Worm (Caenorhabditis elegans) whole organism, L3 larva: ENCODE results near the gene ZC395.4.

Source experiments
- R02D3.7 ChIP-seq: fragments of 150-350 bp; optimal IDR thresholded peaks from 2 replicates; lab custom pipeline; 2014; ENCODE audit warnings: missing biosample characterization, missing genetic modification characterization
- ZK546.5 ChIP-seq: sonication (generic microtip); optimal IDR thresholded peaks from 2 replicates; lab custom pipeline; 2017; ENCODE audit warnings: missing biosample characterization, missing genetic modification characterization
- aly-2 ChIP-seq: fragments of 150-350 bp; optimal IDR thresholded peaks from 2 replicates; lab custom pipeline; 2014; ENCODE audit warnings: missing biosample characterization, missing genetic modification characterization
- ama-1 ChIP-seq: fragments of 150-350 bp; optimal IDR thresholded peaks from 2 replicates; lab custom pipeline; 2018
- ceh-16 ChIP-seq: sonication (generic microtip); optimal IDR thresholded peaks from 2 replicates; lab custom pipeline; 2017; ENCODE audit warnings: missing biosample characterization, missing genetic modification characterization
- ceh-28 ChIP-seq: fragments of 150-350 bp; optimal IDR thresholded peaks from 2 replicates; lab custom pipeline; 2014; ENCODE audit warnings: missing biosample characterization, missing genetic modification reagents, missing genetic modification characterization
- ceh-82 ChIP-seq: fragments of 150-350 bp; optimal IDR thresholded peaks from 2 replicates; lab custom pipeline; 2014; ENCODE audit warnings: missing biosample characterization, missing genetic modification characterization
- ceh-9 ChIP-seq: sonication (generic microtip); optimal IDR thresholded peaks from 2 replicates; lab custom pipeline; 2018; ENCODE audit warnings: missing biosample characterization, missing genetic modification characterization
- daf-12 ChIP-seq: fragments of 150-350 bp; optimal IDR thresholded peaks from 2 replicates; lab custom pipeline; 2014; ENCODE audit warnings: missing biosample characterization, missing genetic modification reagents, missing genetic modification characterization
- egl-27 ChIP-seq: sonication (generic microtip); optimal IDR thresholded peaks from 4 replicates; lab custom pipeline; 2017; ENCODE audit warnings: missing biosample characterization, missing genetic modification reagents, missing genetic modification characterization
- egl-5 ChIP-seq: fragments of 150-350 bp; optimal IDR thresholded peaks from 2 replicates; lab custom pipeline; 2017; ENCODE audit warnings: missing biosample characterization, missing genetic modification reagents, missing genetic modification characterization, inconsistent platforms
- elt-1 ChIP-seq: fragments of 150-350 bp; optimal IDR thresholded peaks from 2 replicates; lab custom pipeline; 2014; ENCODE audit warnings: missing biosample characterization, missing genetic modification characterization
- elt-2 ChIP-seq: sonication (generic microtip); optimal IDR thresholded peaks from 2 replicates; lab custom pipeline; 2016; ENCODE audit warnings: missing genetic modification reagents, mild to moderate bottlenecking, missing genetic modification characterization, missing compliant biosample characterization
- elt-3 ChIP-seq, 3 experiments: fragments of 150-350 bp in 1 of 3; sonication (generic microtip) in 2 of 3; optimal IDR thresholded peaks; 2 replicates in 2 of 3; 4 replicates in 1 of 3; lab custom pipeline; 2014 to 2017; ENCODE audit warnings: missing biosample characterization in 3 of 3, missing genetic modification characterization in 3 of 3
- eor-1 ChIP-seq, 2 experiments: fragments of 150-350 bp; optimal IDR thresholded peaks; 2 replicates each; lab custom pipeline; 2014 to 2018; ENCODE audit warnings: missing biosample characterization in 2 of 2, missing genetic modification characterization in 2 of 2
- fkh-10 ChIP-seq: sonication (generic microtip); optimal IDR thresholded peaks from 2 replicates; lab custom pipeline; 2017; ENCODE audit warnings: missing biosample characterization, missing genetic modification reagents, missing genetic modification characterization
- fkh-2 ChIP-seq: fragments of 150-350 bp; optimal IDR thresholded peaks from 2 replicates; lab custom pipeline; 2014; ENCODE audit warnings: missing biosample characterization, missing genetic modification reagents, missing genetic modification characterization
- fos-1 ChIP-seq: fragments of 150-350 bp; optimal IDR thresholded peaks from 2 replicates; lab custom pipeline; 2014; ENCODE audit warnings: missing biosample characterization, missing genetic modification characterization
- hmg-11 ChIP-seq: sonication (generic microtip); optimal IDR thresholded peaks from 2 replicates; lab custom pipeline; 2016; ENCODE audit warnings: missing genetic modification characterization, missing compliant biosample characterization
- jun-1 ChIP-seq: fragments of 150-350 bp; optimal IDR thresholded peaks from 2 replicates; lab custom pipeline; 2014; ENCODE audit warnings: missing biosample characterization, missing genetic modification reagents, missing genetic modification characterization
- lin-15B ChIP-seq: fragments of 150-350 bp; optimal IDR thresholded peaks from 2 replicates; lab custom pipeline; 2014; ENCODE audit warnings: missing biosample characterization, missing genetic modification characterization
- lin-39 ChIP-seq: fragments of 150-350 bp; optimal IDR thresholded peaks from 2 replicates; lab custom pipeline; 2018; ENCODE audit warnings: missing biosample characterization, missing genetic modification reagents, missing genetic modification characterization
- lsy-12 ChIP-seq: sonication (generic microtip); optimal IDR thresholded peaks from 2 replicates; lab custom pipeline; 2016; ENCODE audit warnings: mild to moderate bottlenecking, missing genetic modification characterization, missing compliant biosample characterization
- mdl-1 ChIP-seq: fragments of 150-350 bp; optimal IDR thresholded peaks from 2 replicates; lab custom pipeline; 2014; ENCODE audit warnings: missing biosample characterization, missing genetic modification characterization
- mml-1 ChIP-seq: fragments of 150-350 bp; sonication (generic microtip); optimal IDR thresholded peaks from 3 replicates; lab custom pipeline; 2014; ENCODE audit warnings: missing biosample characterization, missing genetic modification characterization
- nfya-1 ChIP-seq: sonication (generic microtip); optimal IDR thresholded peaks from 2 replicates; lab custom pipeline; 2017; ENCODE audit warnings: missing genetic modification characterization, mild to moderate bottlenecking, missing compliant biosample characterization, antibody characterized with exemption, moderate library complexity; ENCODE audit not compliant: insufficient read depth
- nhr-11 ChIP-seq: fragments of 150-350 bp; optimal IDR thresholded peaks from 2 replicates; lab custom pipeline; 2014; ENCODE audit warnings: missing biosample characterization, missing genetic modification characterization
- nhr-12 ChIP-seq: fragments of 150-350 bp; optimal IDR thresholded peaks from 2 replicates; lab custom pipeline; 2014; ENCODE audit warnings: missing biosample characterization, missing genetic modification characterization
- nhr-23 ChIP-seq: fragments of 150-350 bp; optimal IDR thresholded peaks from 2 replicates; lab custom pipeline; 2014; ENCODE audit warnings: missing biosample characterization, missing genetic modification reagents, missing genetic modification characterization
- nhr-237 ChIP-seq: fragments of 150-350 bp; optimal IDR thresholded peaks from 2 replicates; lab custom pipeline; 2014; ENCODE audit warnings: missing biosample characterization, missing genetic modification characterization
- nhr-25 ChIP-seq: sonication (generic microtip); optimal IDR thresholded peaks from 2 replicates; lab custom pipeline; 2017; ENCODE audit warnings: missing biosample characterization, missing genetic modification characterization
- nhr-28 ChIP-seq: fragments of 150-350 bp; optimal IDR thresholded peaks from 2 replicates; lab custom pipeline; 2014; ENCODE audit warnings: missing biosample characterization, missing genetic modification characterization
- nhr-43 ChIP-seq: sonication (generic microtip); optimal IDR thresholded peaks from 2 replicates; lab custom pipeline; 2016; ENCODE audit warnings: mild to moderate bottlenecking, missing genetic modification characterization, missing compliant biosample characterization; ENCODE audit not compliant: poor library complexity, severe bottlenecking
- nhr-67 ChIP-seq: fragments of 150-350 bp; optimal IDR thresholded peaks from 2 replicates; lab custom pipeline; 2014; ENCODE audit warnings: missing biosample characterization, missing genetic modification characterization
- nhr-77 ChIP-seq: fragments of 150-350 bp; optimal IDR thresholded peaks from 2 replicates; lab custom pipeline; 2014; ENCODE audit warnings: missing biosample characterization, missing genetic modification characterization
- pha-4 ChIP-seq: fragments of 150-350 bp; optimal IDR thresholded peaks from 2 replicates; lab custom pipeline; 2014; ENCODE audit warnings: missing biosample characterization, missing genetic modification reagents, missing genetic modification characterization
- pqm-1 ChIP-seq: fragments of 150-350 bp; optimal IDR thresholded peaks from 2 replicates; lab custom pipeline; 2017; ENCODE audit warnings: missing biosample characterization, missing genetic modification characterization, inconsistent platforms
- sea-2 ChIP-seq: fragments of 150-350 bp; sonication (generic microtip); optimal IDR thresholded peaks from 4 replicates; lab custom pipeline; 2014; ENCODE audit warnings: missing biosample characterization, missing genetic modification reagents, missing genetic modification characterization
- skn-1 ChIP-seq: fragments of 150-350 bp; optimal IDR thresholded peaks from 2 replicates; lab custom pipeline; 2014; ENCODE audit warnings: missing biosample characterization, missing genetic modification characterization
- snpc-4 ChIP-seq: fragments of 150-350 bp; optimal IDR thresholded peaks from 2 replicates; lab custom pipeline; 2014; ENCODE audit warnings: missing biosample characterization, missing genetic modification characterization
- tbx-2 ChIP-seq: sonication (generic microtip); optimal IDR thresholded peaks from 2 replicates; lab custom pipeline; 2016; ENCODE audit warnings: mild to moderate bottlenecking, missing genetic modification characterization, missing compliant biosample characterization
- unc-39 ChIP-seq: sonication (generic microtip); optimal IDR thresholded peaks from 4 replicates; lab custom pipeline; 2017; ENCODE audit warnings: missing biosample characterization, missing genetic modification characterization
- zag-1 ChIP-seq: fragments of 150-350 bp; optimal IDR thresholded peaks from 2 replicates; lab custom pipeline; 2014; ENCODE audit warnings: missing biosample characterization, missing genetic modification characterization
- ztf-11 ChIP-seq: fragments of 150-350 bp; optimal IDR thresholded peaks from 2 replicates; lab custom pipeline; 2014; ENCODE audit warnings: missing biosample characterization, missing genetic modification characterization
- ztf-4 ChIP-seq: fragments of 150-350 bp; optimal IDR thresholded peaks from 2 replicates; lab custom pipeline; 2014; ENCODE audit warnings: missing biosample characterization, missing genetic modification characterization

Gene ZC395.4

DNA sequence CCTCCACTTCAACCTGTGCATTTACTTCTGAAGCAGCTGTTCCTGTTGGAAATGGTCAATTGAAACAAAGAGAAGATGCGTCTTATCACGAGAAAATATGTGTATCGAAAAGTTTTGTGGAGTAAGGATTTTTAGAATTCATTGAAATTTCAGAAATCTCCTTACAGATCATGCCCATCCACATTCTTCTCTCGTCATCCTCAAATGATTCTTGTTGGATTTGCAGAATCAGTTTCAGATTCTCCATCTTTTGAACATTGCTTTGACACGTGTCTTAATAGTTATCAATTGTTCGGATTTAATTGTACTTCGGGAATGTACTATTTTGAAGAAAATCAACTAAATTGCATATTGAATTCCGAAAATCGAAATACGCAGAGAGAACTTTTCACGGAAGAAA lies 34.1 kb downstream of the ZC395.4 start:
- TF ChIP-seq ztf-4 (tag; lab: Kevin White, UChicago) (no peak), egl-5 (no peak), tbx-2 (no peak), mdl-1 (tag; lab: Kevin White, UChicago) (no peak), unc-39 (tag; lab: Kevin White, UChicago) (no peak), ceh-82 (tag; lab: Kevin White, UChicago) (no peak), nhr-11 (no peak), pqm-1 (tag; lab: Kevin White, UChicago) (no peak), skn-1 (tag; lab: Kevin White, UChicago) (no peak), snpc-4 (tag; lab: Kevin White, UChicago) (no peak), nhr-67 (tag; lab: Kevin White, UChicago) (no peak), nhr-25 (tag; lab: Kevin White, UChicago) (no peak), ceh-16 (tag; lab: Kevin White, UChicago) (no peak)

DNA sequence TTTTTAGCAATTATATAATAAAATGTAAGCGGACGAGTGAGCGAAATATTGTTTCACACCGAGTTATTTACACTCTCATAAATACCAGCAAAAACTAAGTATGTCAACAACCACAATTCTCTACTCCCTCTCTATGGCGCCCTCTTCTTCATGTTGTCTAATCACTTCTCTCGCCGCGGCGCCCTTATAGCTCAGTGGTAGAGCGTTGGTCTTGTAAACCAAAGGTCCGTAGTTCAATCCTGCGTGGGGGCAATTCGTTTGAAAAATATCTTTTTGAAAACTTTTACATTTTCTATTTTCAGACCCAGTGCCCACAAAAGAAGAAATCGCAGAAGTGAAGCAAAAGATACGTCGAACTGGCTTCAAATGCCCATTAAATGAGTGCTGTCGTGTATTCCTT lies 35.8 kb downstream of the ZC395.4 start:
- peak; percentile 63 for TF ChIP-seq lsy-12 (tag; lab: Kevin White, UChicago)
- peak; percentile 88 for TF ChIP-seq pha-4 (tag; lab: Kevin White, UChicago)
- peak; percentile 87 for TF ChIP-seq hmg-11
- peak; percentile 27 for TF ChIP-seq elt-2
- TF ChIP-seq nfya-1 (tag; lab: Kevin White, UChicago) = peak; percentile 40
- peak; percentile 20 for TF ChIP-seq R02D3.7 (tag; lab: Kevin White, UChicago)
- TF ChIP-seq nhr-12 = no peak
- peak; percentile 81 for TF ChIP-seq nhr-43 (tag; lab: Kevin White, UChicago)
- TF ChIP-seq nhr-23 = peak; percentile 23
- peak; percentile 23 for TF ChIP-seq skn-1 (tag; lab: Kevin White, UChicago)
- TF ChIP-seq fkh-10 (GFP tag; lab: Kevin White, UChicago) = no peak
- peak; percentile 32 for TF ChIP-seq nhr-25 (tag; lab: Kevin White, UChicago)
- no peak for TF ChIP-seq aly-2 (tag; lab: Kevin White, UChicago)
- TF ChIP-seq nhr-11 = no peak
- no peak for TF ChIP-seq ceh-16 (tag; lab: Kevin White, UChicago)
- TF ChIP-seq tbx-2 = peak; percentile 60
- peak; percentile 11 for TF ChIP-seq ceh-82 (tag; lab: Kevin White, UChicago)
- TF ChIP-seq ztf-4 (tag; lab: Kevin White, UChicago) = peak; percentile 15
- TF ChIP-seq lin-15B (tag; lab: Kevin White, UChicago) = peak; percentile 31
- TF ChIP-seq egl-27 (tag; lab: Kevin White, UChicago) = peak; percentile 21

DNA sequence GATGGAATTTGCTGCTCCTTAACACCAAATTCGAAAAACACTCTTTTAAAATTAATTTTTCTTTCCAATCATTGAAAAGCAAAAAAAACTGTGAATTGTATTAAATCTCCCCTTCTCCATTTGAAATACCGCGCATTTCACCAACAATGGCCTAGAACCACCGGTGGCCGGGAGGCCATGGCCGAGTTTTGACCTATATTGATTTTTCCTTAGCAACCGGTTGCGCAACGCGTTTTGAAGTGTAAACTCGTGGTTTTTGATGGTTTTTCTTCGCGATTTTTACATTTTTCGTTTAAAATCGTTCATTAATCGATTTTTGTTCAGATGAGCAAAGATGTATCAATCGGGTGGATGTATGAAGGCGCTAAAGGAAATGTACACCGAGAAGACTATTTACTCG lies 38.4 kb downstream of the ZC395.4 start, which contains the start of gene mog-3:
Gene mog-3 (plus strand): TSS at position 319 of the 400 bp plus-strand sequence.
- peak; percentile 80 for TF ChIP-seq nfya-1 (tag; lab: Kevin White, UChicago)
- no peak for TF ChIP-seq aly-2 (tag; lab: Kevin White, UChicago)
- peak; percentile 59 for TF ChIP-seq nhr-25 (tag; lab: Kevin White, UChicago)
- TF ChIP-seq mdl-1 (tag; lab: Kevin White, UChicago) = no peak
- no peak for TF ChIP-seq elt-1 (tag; lab: Kevin White, UChicago)
- peak; percentile 75 for TF ChIP-seq nhr-43 (tag; lab: Kevin White, UChicago)
- peak; percentile 68 for TF ChIP-seq pha-4 (tag; lab: Kevin White, UChicago)
- peak; percentile 64 for TF ChIP-seq nhr-23
- no peak for TF ChIP-seq ama-1 (lab: Kevin White, UChicago)
- TF ChIP-seq nhr-77 = no peak
- no peak for TF ChIP-seq nhr-11
- no peak for TF ChIP-seq nhr-28
- TF ChIP-seq snpc-4 (tag; lab: Kevin White, UChicago) = peak; percentile 21
- no peak for TF ChIP-seq ZK546.5
- peak; percentile 40 for TF ChIP-seq lin-39 (tag; lab: Kevin White, UChicago)
- no peak for TF ChIP-seq ceh-16 (tag; lab: Kevin White, UChicago)
- TF ChIP-seq egl-27 (tag; lab: Kevin White, UChicago) = no peak
- no peak for TF ChIP-seq R02D3.7 (tag; lab: Kevin White, UChicago)
- TF ChIP-seq jun-1 (tag; lab: Kevin White, UChicago) = no peak
- no peak for TF ChIP-seq skn-1 (tag; lab: Kevin White, UChicago)
- TF ChIP-seq ceh-82 (tag; lab: Kevin White, UChicago) = no peak
- no peak for TF ChIP-seq daf-12 (tag; lab: Kevin White, UChicago)
- no peak for TF ChIP-seq nhr-67 (tag; lab: Kevin White, UChicago)
- no peak for TF ChIP-seq zag-1 (tag; lab: Kevin White, UChicago)
- TF ChIP-seq lin-15B (tag; lab: Kevin White, UChicago) = peak; percentile 63
- no peak for TF ChIP-seq nhr-12
- TF ChIP-seq elt-3 (tag; optimal IDR thresholded peaks at IDR 0.05; lab: Kevin White, UChicago) = no peak
- TF ChIP-seq mml-1 (tag; lab: Kevin White, UChicago) = no peak
- TF ChIP-seq fkh-10 (GFP tag; lab: Kevin White, UChicago) = no peak
- no peak for TF ChIP-seq sea-2
- no peak for TF ChIP-seq unc-39 (tag; lab: Kevin White, UChicago)
- TF ChIP-seq lsy-12 (tag; lab: Kevin White, UChicago) = no peak
- peak; percentile 58 for TF ChIP-seq hmg-11
- no peak for TF ChIP-seq nhr-237 (tag; lab: Kevin White, UChicago)
- TF ChIP-seq fkh-2 (tag; lab: Kevin White, UChicago) = no peak
- TF ChIP-seq egl-5 = no peak
- no peak for TF ChIP-seq eor-1 (tag; optimal IDR thresholded peaks at IDR 0.05; lab: Kevin White, UChicago)
- TF ChIP-seq ztf-11 (tag; lab: Kevin White, UChicago) = no peak
- TF ChIP-seq fos-1 (tag; lab: Kevin White, UChicago) = no peak
- no peak for TF ChIP-seq tbx-2
- TF ChIP-seq ceh-28 (tag; lab: Kevin White, UChicago) = peak; percentile 87
- TF ChIP-seq ceh-9 = no peak
- peak; percentile 2 for TF ChIP-seq elt-2
- TF ChIP-seq ztf-4 (tag; lab: Kevin White, UChicago) = no peak
